Worm (Caenorhabditis elegans): ENCODE results near the gene fipr-11.

- TF ChIP-seq bed-1 (GFP tag; IDR thresholded peaks at IDR 0.05): no peak
- no peak for TF ChIP-seq snpc-4 (GFP tag; optimal IDR thresholded peaks at IDR 0.05)
- no peak for TF ChIP-seq snpc-4 (tag; optimal IDR thresholded peaks at IDR 0.05)
- TF ChIP-seq snpc-1.3 (tag; optimal IDR thresholded peaks at IDR 0.05; ENCODE audit: insufficient read depth): no peak
- TF ChIP-seq madf-3 (GFP tag; IDR thresholded peaks at IDR 0.05): no peak
- TF ChIP-seq tbp1 (GFP tag; optimal IDR thresholded peaks at IDR 0.05): no peak
- no peak for TF ChIP-seq madf-6 (GFP tag; IDR thresholded peaks at IDR 0.05)
- no peak for TF ChIP-seq lin-35 (GFP tag; optimal IDR thresholded peaks at IDR 0.05)
- no peak for TF ChIP-seq unc-62 (GFP tag; optimal IDR thresholded peaks at IDR 0.05)
- TF ChIP-seq Y53G8AR.9 (GFP tag; conservative IDR thresholded peaks at IDR 0.05): no peak
- TF ChIP-seq attf-3 (GFP tag; conservative IDR thresholded peaks at IDR 0.05): no peak
- TF ChIP-seq madf-10 (tag; optimal IDR thresholded peaks at IDR 0.05): no peak
- no peak for TF ChIP-seq let-607 (tag; optimal IDR thresholded peaks at IDR 0.05)
These were observed 49.0 kb downstream of the fipr-11 start for ce11 chrV:9856978-9857377.

All from whole organism, young adult.